Fruit fly (Drosophila melanogaster) whole organism, embryonic: Measurements from ENCODE around the gene hop.

Experiments
- CG6683 ChIP-seq: fragments of 200-800 bp; sonication (Bioruptor generic); optimal IDR thresholded peaks from 2 replicates; lab custom pipeline; 2017; ENCODE audit warnings: missing biosample characterization, mild to moderate bottlenecking, missing genetic modification characterization, missing genetic modification reagents
- aop ChIP-seq: fragments of 200-800 bp; sonication (Bioruptor generic); IDR thresholded peaks from 2 replicates; pipeline ENCODE4 v1.3.6; 2022; ENCODE audit warnings: missing biosample characterization, missing genetic modification characterization
- lola ChIP-seq, 3 experiments: fragments of >200 bp in 2 of 3; fragments of 200-800 bp in 1 of 3; sonication (Bioruptor generic) in 1 of 3; optimal IDR thresholded peaks; 2 replicates each; lab custom pipeline; 2017 to 2019; ENCODE audit warnings: missing biosample characterization in 3 of 3, missing genetic modification characterization in 3 of 3, mild to moderate bottlenecking in 1 of 3, moderate library complexity in 1 of 3
- schlank ChIP-seq: fragments of 200-800 bp; sonication (Bioruptor generic); optimal IDR thresholded peaks from 2 replicates; lab custom pipeline; 2018; ENCODE audit warnings: missing biosample characterization, mild to moderate bottlenecking, missing genetic modification characterization

dm6 chrX:11369374-11369773 lies 1.5 kb upstream of the hop start, which contains the start of gene dlg1:
- no peak for TF ChIP-seq lola (GFP tag; optimal IDR thresholded peaks at IDR 0.05; lab: Kevin White, UChicago)
- TF ChIP-seq schlank (tag; lab: Kevin White, UChicago), result no peak
- no peak for TF ChIP-seq aop (GFP tag; lab: Robert Waterston, UW)
- TF ChIP-seq CG6683 (GFP tag; lab: Kevin White, UChicago), result no peak
